Worm (Caenorhabditis elegans) whole organism, midembryonic: ENCODE data around the gene F22F7.12.

Experiments used
- T22C8.4 ChIP-seq: fragments of 200-800 bp; sonication (Bioruptor generic); IDR thresholded peaks from 2 replicates; pipeline ENCODE4 v1.3.6; 2022; ENCODE audit warnings: missing genetic modification characterization, missing compliant biosample characterization
- cog-1 ChIP-seq: sonication (generic microtip); optimal IDR thresholded peaks from 2 replicates; lab custom pipeline; 2016; ENCODE audit warnings: missing genetic modification characterization, missing compliant biosample characterization
- flt-1 ChIP-seq: fragments of 200-800 bp; sonication (Bioruptor generic); IDR thresholded peaks from 2 replicates; pipeline ENCODE4 v1.3.6; 2022; ENCODE audit warnings: missing genetic modification characterization, missing compliant biosample characterization
- klf-2 ChIP-seq: fragments of 200-800 bp; sonication (Bioruptor generic); conservative IDR thresholded peaks from 2 replicates; pipeline ENCODE4 v1.3.6; 2022; ENCODE audit warnings: missing genetic modification reagents, missing genetic modification characterization, missing compliant biosample characterization
- med-1 ChIP-seq: sonication (generic microtip); optimal IDR thresholded peaks from 2 replicates; lab custom pipeline; 2017; ENCODE audit warnings: missing genetic modification characterization, mild to moderate bottlenecking, missing compliant biosample characterization, antibody characterized with exemption, missing genetic modification reagents; ENCODE audit not compliant: insufficient read depth
- ref-1 ChIP-seq: fragments of 200-800 bp; sonication (Bioruptor generic); conservative IDR thresholded peaks from 2 replicates; pipeline ENCODE4 v1.3.6; 2022; ENCODE audit warnings: missing genetic modification reagents, missing genetic modification characterization, missing compliant biosample characterization
- tab-1 ChIP-seq: fragments of 200-800 bp; sonication (Bioruptor generic); IDR thresholded peaks from 2 replicates; pipeline ENCODE4 v1.3.6; 2022; ENCODE audit warnings: missing genetic modification characterization, missing compliant biosample characterization
- ztf-29 ChIP-seq: fragments of 200-800 bp; sonication (Bioruptor generic); IDR thresholded peaks from 2 replicates; pipeline ENCODE4 v1.3.6; 2022; ENCODE audit warnings: missing genetic modification reagents, missing genetic modification characterization, missing compliant biosample characterization

DNA sequence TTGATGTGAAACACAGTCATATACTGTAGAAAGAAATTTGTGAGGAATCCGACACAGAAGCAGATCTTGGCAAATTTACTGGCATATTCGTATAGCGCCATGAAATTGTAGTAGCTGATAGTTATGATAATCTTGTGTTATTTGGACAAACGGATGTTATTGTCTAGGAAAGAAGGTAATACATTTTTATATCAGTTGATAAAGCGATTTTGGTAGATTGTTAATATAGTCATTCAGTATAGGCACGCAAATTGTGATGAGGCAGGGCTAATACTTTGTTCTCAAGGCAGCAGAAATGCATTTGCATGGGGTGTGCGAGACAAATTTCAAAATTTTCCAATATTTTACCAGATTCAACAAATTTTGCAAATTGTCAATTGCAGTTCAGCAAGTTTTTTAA lies 1.7 kb upstream of the F22F7.12 start, which contains the start of gene str-52:
- no peak for TF ChIP-seq med-1 (GFP tag; lab: Kevin White, UChicago)
- no peak for TF ChIP-seq tab-1 (GFP tag; lab: Robert Waterston, UW)
- no peak for TF ChIP-seq flt-1 (GFP tag; lab: Robert Waterston, UW)
- no peak for TF ChIP-seq ref-1
- no peak for TF ChIP-seq ztf-29
- no peak for TF ChIP-seq cog-1 (tag; lab: Kevin White, UChicago)
- no peak for TF ChIP-seq T22C8.4 (GFP tag; lab: Robert Waterston, UW)
- no peak for TF ChIP-seq klf-2 (GFP tag; lab: Robert Waterston, UW)
